Fruit fly (Drosophila melanogaster) whole organism, pupa: ENCODE data around the gene CG14086.

Source experiments
- CG10348 ChIP-seq: fragments of 200-800 bp; sonication (Bioruptor generic); IDR thresholded peaks from 2 replicates; pipeline ENCODE4 v1.3.6; 2022; ENCODE audit warnings: missing biosample characterization, missing genetic modification characterization
- CG12605 ChIP-seq: fragments of 200-800 bp; sonication (Bioruptor generic); IDR thresholded peaks from 2 replicates; pipeline ENCODE4 v1.3.6; 2022; ENCODE audit warnings: missing biosample characterization, missing genetic modification characterization
- CG13204 ChIP-seq: fragments of 200-800 bp; sonication (Bioruptor generic); optimal IDR thresholded peaks from 2 replicates; lab custom pipeline; 2018; ENCODE audit warnings: missing biosample characterization, mild to moderate bottlenecking, missing genetic modification characterization, moderate library complexity
- CG14655 ChIP-seq: fragments of 200-800 bp; sonication (Bioruptor generic); optimal IDR thresholded peaks from 3 replicates; lab custom pipeline; 2017; ENCODE audit warnings: mild to moderate bottlenecking, missing biosample characterization, missing genetic modification reagents, missing genetic modification characterization
- CG15710 ChIP-seq: fragments of 200-800 bp; sonication (Bioruptor generic); optimal IDR thresholded peaks from 2 replicates; lab custom pipeline; 2018; ENCODE audit warnings: missing biosample characterization, mild to moderate bottlenecking, missing genetic modification characterization, moderate library complexity
- CG17806 ChIP-seq: fragments of 200-800 bp; sonication (Bioruptor generic); optimal IDR thresholded peaks from 2 replicates; lab custom pipeline; 2018; ENCODE audit warnings: missing biosample characterization, mild to moderate bottlenecking, missing genetic modification characterization, moderate library complexity
- CG32121 ChIP-seq: fragments of 200-800 bp; sonication (Bioruptor generic); IDR thresholded peaks from 2 replicates; pipeline ENCODE4 v1.3.6; 2022; ENCODE audit warnings: missing biosample characterization, missing genetic modification characterization
- CG34367 ChIP-seq: fragments of 200-800 bp; sonication (Bioruptor generic); optimal IDR thresholded peaks from 2 replicates; lab custom pipeline; 2018; ENCODE audit warnings: missing biosample characterization, mild to moderate bottlenecking, missing genetic modification characterization
- CG4496 ChIP-seq: fragments of 200-800 bp; sonication (Bioruptor generic); IDR thresholded peaks from 3 replicates; pipeline ENCODE4 v1.3.6; 2022; ENCODE audit warnings: missing biosample characterization, missing genetic modification characterization
- CG8159 ChIP-seq: fragments of 200-800 bp; sonication (Bioruptor generic); optimal IDR thresholded peaks from 3 replicates; lab custom pipeline; 2018; ENCODE audit warnings: missing biosample characterization, mild to moderate bottlenecking, missing genetic modification characterization, moderate library complexity
- CG8301 ChIP-seq: fragments of 200-800 bp; sonication (Bioruptor generic); optimal IDR thresholded peaks from 2 replicates; lab custom pipeline; 2018; ENCODE audit warnings: missing biosample characterization, mild to moderate bottlenecking, missing genetic modification characterization
- CG9948 ChIP-seq: fragments of 200-800 bp; sonication (Bioruptor generic); optimal IDR thresholded peaks from 2 replicates; lab custom pipeline; 2018; ENCODE audit warnings: missing biosample characterization, mild to moderate bottlenecking, missing genetic modification characterization, moderate library complexity
- D1 ChIP-seq: fragments of 200-800 bp; sonication (Bioruptor generic); optimal IDR thresholded peaks from 2 replicates; lab custom pipeline; 2018; ENCODE audit warnings: missing biosample characterization, mild to moderate bottlenecking, missing genetic modification characterization, moderate library complexity
- EcR ChIP-seq: fragments of 200-800 bp; sonication (Bioruptor generic); optimal IDR thresholded peaks from 3 replicates; lab custom pipeline; 2019; ENCODE audit warnings: missing biosample characterization, missing genetic modification characterization, mild to moderate bottlenecking, moderate library complexity, missing genetic modification reagents
- Ets98B ChIP-seq: fragments of 200-800 bp; sonication (Bioruptor generic); IDR thresholded peaks from 2 replicates; pipeline ENCODE4 v1.3.6; 2022; ENCODE audit warnings: missing biosample characterization, missing genetic modification characterization
- Pif1A ChIP-seq: fragments of 200-800 bp; sonication (Bioruptor generic); optimal IDR thresholded peaks from 3 replicates; lab custom pipeline; 2016; ENCODE audit warnings: missing biosample characterization, missing genetic modification characterization
- Pif1B ChIP-seq: fragments of 200-800 bp; sonication (Bioruptor generic); optimal IDR thresholded peaks from 3 replicates; lab custom pipeline; 2016; ENCODE audit warnings: missing biosample characterization, missing genetic modification characterization
- Snoo ChIP-seq: fragments of 200-800 bp; sonication (Bioruptor generic); optimal IDR thresholded peaks from 3 replicates; lab custom pipeline; 2017; ENCODE audit warnings: missing biosample characterization, mild to moderate bottlenecking, missing genetic modification characterization, inconsistent platforms
- fd96Ca ChIP-seq: fragments of 200-800 bp; sonication (Bioruptor generic); IDR thresholded peaks from 3 replicates; pipeline ENCODE4 v1.3.6; 2022; ENCODE audit warnings: missing biosample characterization, missing genetic modification characterization
- gl ChIP-seq: fragments of 200-800 bp; sonication (Bioruptor generic); optimal IDR thresholded peaks from 2 replicates; lab custom pipeline; 2018; ENCODE audit warnings: missing biosample characterization, mild to moderate bottlenecking, missing genetic modification characterization
- rn ChIP-seq: fragments of 200-800 bp; sonication (Bioruptor generic); IDR thresholded peaks from 2 replicates; pipeline ENCODE4 v1.3.6; 2022; ENCODE audit warnings: missing biosample characterization, missing genetic modification characterization

CG14086 gene

DNA sequence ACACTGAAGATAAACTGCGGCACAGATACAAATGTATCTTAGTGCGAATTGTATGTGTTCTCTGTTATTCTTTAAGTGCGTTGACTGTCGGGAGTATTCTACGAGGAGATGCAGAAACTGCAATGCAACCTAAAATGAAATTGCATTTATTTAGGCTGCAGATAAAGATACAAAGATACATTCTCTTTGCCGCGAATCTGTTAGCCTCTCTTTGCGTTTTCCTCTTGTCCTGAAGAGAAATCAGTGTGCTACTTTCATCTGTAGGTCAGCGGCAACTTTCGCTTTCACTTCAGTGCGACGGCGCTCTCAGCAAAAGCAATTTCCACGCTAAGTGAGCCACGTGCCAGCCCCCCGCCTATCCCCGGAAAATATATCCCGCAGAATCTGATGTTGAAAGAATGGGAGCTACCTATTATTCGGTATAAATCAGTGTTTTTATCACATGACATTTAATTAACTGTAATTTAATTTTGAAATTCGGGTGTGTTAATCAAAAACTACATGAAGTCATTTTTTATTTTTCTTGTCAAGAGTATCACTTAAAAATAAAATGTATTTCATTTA lies 17.7 kb downstream of the CG14086 start:
- TF ChIP-seq CG34367 (tag; lab: Kevin White, UChicago) (no peak), CG15710 (no peak), EcR (GFP tag; lab: Kevin White, UChicago) (peak; percentile 67), rn (GFP tag; lab: Robert Waterston, UW) (no peak), fd96Ca (peak; percentile 10; the same call in 1 of the 3 replicates), CG12605 (GFP tag; lab: Robert Waterston, UW) (0 out of 2 replicates have a peak, but pooled peaks have one; percentile 22)

DNA sequence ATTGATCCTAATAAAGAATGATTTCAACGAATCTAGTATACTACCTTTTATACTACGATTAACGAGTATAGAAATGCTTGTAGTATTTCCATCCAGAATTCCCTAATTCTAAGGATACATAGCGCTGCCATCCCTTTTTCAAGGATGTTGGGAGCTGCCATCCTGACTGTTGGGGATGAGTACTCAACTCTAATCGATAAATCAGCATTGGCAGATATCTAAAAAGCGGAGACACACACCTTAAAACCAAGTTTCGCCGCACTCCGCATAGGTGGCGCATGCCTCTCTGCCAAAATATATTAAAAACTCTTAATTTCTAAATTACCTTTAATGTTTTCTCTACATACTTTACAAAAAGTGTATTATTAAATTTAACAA lies 18.6 kb downstream of the CG14086 start, which contains the start of gene fal:
fal (plus strand) TSS at position 330 of the 378 bp plus-strand sequence.
- TF ChIP-seq CG10348 (GFP tag; lab: Robert Waterston, UW) (no peak), CG15710 (no peak), CG12605 (GFP tag; lab: Robert Waterston, UW) (no peak), EcR (GFP tag; lab: Kevin White, UChicago) (no peak), CG34367 (tag; lab: Kevin White, UChicago) (no peak), CG17806 (tag; lab: Kevin White, UChicago) (no peak), gl (tag; lab: Kevin White, UChicago) (no peak), CG8301 (tag; lab: Kevin White, UChicago) (no peak), Ets98B (no peak), D1 (no peak), CG13204 (GFP tag; lab: Kevin White, UChicago) (no peak), Pif1A (GFP tag; lab: Kevin White, UChicago) (no peak), fd96Ca (no peak), CG14655 (no peak)

DNA sequence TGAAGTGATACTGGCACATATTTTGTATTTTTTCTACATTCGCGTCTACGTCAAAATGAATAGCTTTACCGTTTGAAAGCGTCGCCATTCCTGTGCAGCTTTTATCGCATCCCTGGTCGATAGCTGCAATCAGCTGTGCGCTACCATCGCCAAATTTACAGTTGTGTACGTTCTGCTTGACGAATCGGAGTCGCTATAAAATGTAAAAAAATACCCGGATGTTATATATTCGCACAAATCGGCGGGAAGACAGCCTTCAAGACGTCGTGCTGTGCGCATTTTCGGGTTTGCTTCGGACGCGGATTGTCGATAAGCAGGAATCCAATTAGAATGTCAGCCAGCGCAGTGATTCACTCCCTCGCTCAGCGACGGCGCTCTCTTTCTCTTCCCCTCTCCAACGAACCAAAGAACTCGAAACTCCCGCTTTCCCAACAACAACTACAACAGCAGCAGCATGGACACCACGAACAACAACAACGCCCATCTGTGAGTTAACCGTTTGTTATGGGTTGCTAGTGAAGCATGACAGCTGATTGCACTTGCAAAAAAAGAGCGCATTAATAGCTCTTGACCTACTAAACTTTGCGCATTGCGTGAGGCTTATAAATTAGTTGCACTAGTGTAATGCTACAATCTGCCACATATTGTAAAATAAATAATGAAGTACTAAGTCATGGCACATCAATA lies 19.2 kb downstream of the CG14086 start:
- TF ChIP-seq CG4496: no peak
- TF ChIP-seq CG8301 (tag; lab: Kevin White, UChicago): peak; percentile 55
- no peak for TF ChIP-seq CG17806 (tag; lab: Kevin White, UChicago)
- no peak for TF ChIP-seq gl (tag; lab: Kevin White, UChicago)
- no peak for TF ChIP-seq CG8159
- TF ChIP-seq EcR (GFP tag; lab: Kevin White, UChicago): no peak
- TF ChIP-seq Snoo (tag; lab: Kevin White, UChicago): no peak
- no peak for TF ChIP-seq CG10348 (GFP tag; lab: Robert Waterston, UW)
- TF ChIP-seq CG32121 (GFP tag; lab: Robert Waterston, UW): peak; percentile 55
- no peak for TF ChIP-seq rn (GFP tag; lab: Robert Waterston, UW)
- no peak for TF ChIP-seq CG15710
- no peak for TF ChIP-seq CG14655
- TF ChIP-seq CG34367 (tag; lab: Kevin White, UChicago): no peak
- peak; percentile 33; the same call in 1 of the 2 replicates for TF ChIP-seq Ets98B
- peak; percentile 36 for TF ChIP-seq D1
- peak; percentile 32 for TF ChIP-seq Pif1B (GFP tag; lab: Kevin White, UChicago)
- TF ChIP-seq Pif1A (GFP tag; lab: Kevin White, UChicago): no peak
- TF ChIP-seq CG13204 (GFP tag; lab: Kevin White, UChicago): no peak
- no peak for TF ChIP-seq CG9948
- no peak; the same call in 2 of the 3 replicates for TF ChIP-seq fd96Ca
- TF ChIP-seq CG12605 (GFP tag; lab: Robert Waterston, UW): no peak; the same call in 1 of the 2 replicates

DNA sequence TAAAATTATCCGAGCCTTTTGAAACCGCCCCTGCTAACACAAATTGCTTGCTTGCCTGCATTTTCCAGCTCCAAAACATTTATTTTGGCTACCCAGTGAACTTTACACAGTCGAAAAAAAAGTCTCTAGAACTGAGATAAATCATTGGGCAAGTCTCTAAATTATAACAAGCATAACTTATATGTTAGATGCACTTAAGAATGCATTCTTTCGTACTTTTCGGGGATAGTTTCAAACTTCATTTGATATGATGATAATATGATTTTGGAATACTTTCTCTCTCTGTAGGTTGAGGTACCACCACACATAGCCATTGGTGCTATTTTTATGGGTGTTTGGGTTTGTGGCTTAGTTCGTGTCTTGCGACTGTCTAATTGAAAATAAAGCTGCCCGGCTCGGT lies 39.3 kb downstream of the CG14086 start:
- no peak for TF ChIP-seq CG34367 (tag; lab: Kevin White, UChicago)
- peak; percentile 93 for TF ChIP-seq CG32121 (GFP tag; lab: Robert Waterston, UW)
- TF ChIP-seq Ets98B: peak; percentile 92
- peak; percentile 81 for TF ChIP-seq fd96Ca
- TF ChIP-seq CG17806 (tag; lab: Kevin White, UChicago): no peak
- TF ChIP-seq gl (tag; lab: Kevin White, UChicago): no peak
- TF ChIP-seq rn (GFP tag; lab: Robert Waterston, UW): peak; percentile 75
- TF ChIP-seq EcR (GFP tag; lab: Kevin White, UChicago): no peak
- TF ChIP-seq D1: no peak
- peak; percentile 84 for TF ChIP-seq CG12605 (GFP tag; lab: Robert Waterston, UW)
- TF ChIP-seq CG8301 (tag; lab: Kevin White, UChicago): peak; percentile 88
- no peak for TF ChIP-seq CG8159
- peak; percentile 76 for TF ChIP-seq CG10348 (GFP tag; lab: Robert Waterston, UW)
- TF ChIP-seq Snoo (tag; lab: Kevin White, UChicago): no peak
- peak; percentile 87 for TF ChIP-seq CG14655
- peak; percentile 92 for TF ChIP-seq CG4496
- TF ChIP-seq CG9948: no peak
- TF ChIP-seq CG15710: no peak
- TF ChIP-seq Pif1B (GFP tag; lab: Kevin White, UChicago): peak; percentile 63
- TF ChIP-seq Pif1A (GFP tag; lab: Kevin White, UChicago): peak; percentile 73
- TF ChIP-seq CG13204 (GFP tag; lab: Kevin White, UChicago): no peak

DNA sequence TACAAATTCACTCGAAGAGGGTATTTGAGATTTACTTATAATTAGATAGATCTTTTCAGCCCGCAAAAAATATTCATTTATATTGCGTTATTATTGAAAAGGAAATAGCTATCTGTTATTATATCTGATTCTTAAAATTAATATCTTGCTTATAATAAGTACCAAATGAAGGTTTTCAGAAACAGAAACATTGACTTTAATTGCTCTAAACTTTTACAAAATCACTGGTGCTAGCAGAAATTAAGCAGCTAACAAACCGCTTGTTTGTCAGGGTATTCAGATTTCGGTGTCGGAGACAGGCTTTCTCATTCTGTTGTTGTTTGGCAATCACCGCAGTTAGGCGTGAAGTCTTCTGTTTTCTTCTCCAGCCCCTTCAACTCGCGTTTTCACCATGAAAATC lies 41.0 kb downstream of the CG14086 start:
- TF ChIP-seq CG8301 (tag; lab: Kevin White, UChicago) (peak; percentile 10), EcR (GFP tag; lab: Kevin White, UChicago) (no peak), CG14655 (peak; percentile 51)

DNA sequence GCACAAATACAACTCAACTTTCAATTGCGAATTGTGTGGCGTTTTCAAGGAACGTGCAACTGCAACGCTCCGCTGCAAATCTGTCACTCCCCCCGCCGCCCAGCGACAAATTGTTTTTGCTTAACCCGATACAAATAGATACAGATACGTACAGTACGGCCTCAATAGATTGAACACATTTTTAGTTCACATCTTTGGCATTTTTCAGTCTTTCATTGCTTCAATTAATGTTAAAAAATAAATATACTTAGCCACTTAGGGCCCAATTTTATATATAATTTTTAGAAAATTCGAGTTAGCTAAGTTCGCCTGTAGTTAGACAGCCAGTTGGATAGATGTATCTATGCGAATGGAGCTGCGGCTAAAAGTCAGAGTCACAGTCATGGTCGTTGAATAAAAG lies 50.4 kb downstream of the CG14086 start:
- TF ChIP-seq Snoo (tag; lab: Kevin White, UChicago) (no peak), Ets98B (peak; percentile 80), gl (tag; lab: Kevin White, UChicago) (no peak), CG34367 (tag; lab: Kevin White, UChicago) (no peak), CG4496 (peak; percentile 79), CG13204 (GFP tag; lab: Kevin White, UChicago) (no peak), EcR (GFP tag; lab: Kevin White, UChicago) (no peak), Pif1A (GFP tag; lab: Kevin White, UChicago) (peak; percentile 26), CG9948 (peak; percentile 22), CG32121 (GFP tag; lab: Robert Waterston, UW) (peak; percentile 80), D1 (no peak), CG17806 (tag; lab: Kevin White, UChicago) (no peak), CG8301 (tag; lab: Kevin White, UChicago) (peak; percentile 58), CG12605 (GFP tag; lab: Robert Waterston, UW) (peak; percentile 55), CG14655 (peak; percentile 73), Pif1B (GFP tag; lab: Kevin White, UChicago) (no peak), rn (GFP tag; lab: Robert Waterston, UW) (no peak), CG8159 (no peak), fd96Ca (peak; percentile 39; the same call in 1 of the 3 replicates), CG15710 (no peak), CG10348 (GFP tag; lab: Robert Waterston, UW) (no peak)
